Worm (Caenorhabditis elegans): ENCODE results near the gene ZC53.2.

ZC53.2 gene

DNA sequence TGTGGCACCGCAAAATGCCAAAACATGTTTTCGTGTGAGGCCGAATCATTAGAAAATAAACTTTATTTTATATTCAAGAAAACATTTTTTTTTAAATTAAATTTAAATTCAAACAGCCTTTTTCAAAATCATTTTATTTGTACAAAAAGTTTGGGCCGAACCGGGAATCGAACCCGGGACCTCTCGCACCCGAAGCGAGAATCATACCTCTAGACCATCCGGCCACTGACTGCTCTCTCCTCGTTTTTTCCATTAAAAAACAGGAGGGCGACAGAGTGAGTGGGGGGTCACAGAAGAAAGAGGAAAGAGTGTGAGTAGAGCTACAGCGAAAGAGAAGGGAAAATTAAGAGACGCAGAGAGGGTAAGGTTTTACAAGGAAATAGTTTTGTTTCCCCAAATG lies 43.4 kb downstream of the ZC53.2 start (continued):
- TF ChIP-seq pha-4 (GFP tag; IDR thresholded peaks at IDR 0.05) = peak; percentile 79
- TF ChIP-seq pha-4 (tag; optimal IDR thresholded peaks at IDR 0.05) = no peak
- no peak for TF ChIP-seq ztf-11 (tag; optimal IDR thresholded peaks at IDR 0.05)
- TF ChIP-seq sdz-12 (GFP tag; optimal IDR thresholded peaks at IDR 0.05) = peak; percentile 45
- peak; percentile 34 for TF ChIP-seq lin-13 (GFP tag; optimal IDR thresholded peaks at IDR 0.05)
- TF ChIP-seq pqm-1 (tag; optimal IDR thresholded peaks at IDR 0.05) = no peak
- 0 out of 2 replicates have a peak, but pooled peaks have one; percentile 33 for TF ChIP-seq dmd-9 (GFP tag; IDR thresholded peaks at IDR 0.05)
- peak; percentile 74 for TF ChIP-seq snpc-1.2 (GFP tag; IDR thresholded peaks at IDR 0.05)
- TF ChIP-seq attf-4 (tag; optimal IDR thresholded peaks at IDR 0.05) = no peak
